Fruit fly (Drosophila melanogaster) whole organism: ENCODE measurements around the gene CG7785.

ENCODE experiments used
- CG8478 ChIP-seq: fragments of >200 bp; optimal IDR thresholded peaks from 2 replicates; lab custom pipeline; 2018; ENCODE audit warnings: inconsistent platforms
- Dll ChIP-seq: fragments of >200 bp; optimal IDR thresholded peaks from 2 replicates; lab custom pipeline; 2017
- EcR ChIP-seq, 2 experiments: fragments of >200 bp; optimal IDR thresholded peaks; 2 replicates each; lab custom pipeline; 2017; ENCODE audit warnings: missing biosample characterization in 2 of 2, missing genetic modification characterization in 2 of 2, missing genetic modification reagents in 2 of 2
- pan ChIP-seq: fragments of >200 bp; optimal IDR thresholded peaks from 2 replicates; lab custom pipeline; 2017
- psq ChIP-seq: fragments of >200 bp; optimal IDR thresholded peaks from 2 replicates; lab custom pipeline; 2017
- usp ChIP-seq: fragments of >200 bp; optimal IDR thresholded peaks from 2 replicates; lab custom pipeline; 2017; ENCODE audit warnings: missing biosample characterization, missing genetic modification characterization, mixed read lengths

Gene CG7785

dm6 chr3R:18049272-18050015 is 28.0 kb downstream of the CG7785 start:
- TF ChIP-seq pan (lab: Kevin White, UChicago) (peak; percentile 48), CG8478 (no peak)

dm6 chr3R:18050016-18050556 is 28.7 kb downstream of the CG7785 start:
- no peak for TF ChIP-seq Dll (lab: Kevin White, UChicago)
- TF ChIP-seq usp (GFP tag; lab: Kevin White, UChicago) = no peak
- no peak for TF ChIP-seq psq
- no peak for TF ChIP-seq EcR (GFP tag; optimal IDR thresholded peaks at IDR 0.05; lab: Kevin White, UChicago)
- no peak for TF ChIP-seq CG8478
- TF ChIP-seq pan (lab: Kevin White, UChicago) = no peak

dm6 chr3R:18050585-18050984 is 29.2 kb downstream of the CG7785 start:
- TF ChIP-seq psq (no peak), Dll (lab: Kevin White, UChicago) (no peak), usp (GFP tag; lab: Kevin White, UChicago) (no peak), EcR (GFP tag; optimal IDR thresholded peaks at IDR 0.05; lab: Kevin White, UChicago) (no peak), pan (lab: Kevin White, UChicago) (no peak), CG8478 (no peak)

- no peak for TF ChIP-seq psq
Measured at dm6 chr3R:18052799-18053586, 31.6 kb downstream of the CG7785 start, which contains the start of gene htl. htl (minus strand) TSS chr3R:18052984.

- no peak for TF ChIP-seq Dll (lab: Kevin White, UChicago)
- no peak for TF ChIP-seq usp (GFP tag; lab: Kevin White, UChicago)
- TF ChIP-seq pan (lab: Kevin White, UChicago) = no peak
- TF ChIP-seq EcR (GFP tag; optimal IDR thresholded peaks at IDR 0.05; lab: Kevin White, UChicago) = no peak
- no peak for TF ChIP-seq psq
- TF ChIP-seq CG8478 = no peak
Measured at dm6 chr3R:18058401-18058800, 37.0 kb downstream of the CG7785 start.

- no peak for TF ChIP-seq Dll (lab: Kevin White, UChicago)
- TF ChIP-seq usp (GFP tag; lab: Kevin White, UChicago) = no peak
- TF ChIP-seq psq = no peak
- TF ChIP-seq CG8478 = no peak
- TF ChIP-seq EcR (GFP tag; optimal IDR thresholded peaks at IDR 0.05; lab: Kevin White, UChicago) = no peak
- TF ChIP-seq pan (lab: Kevin White, UChicago) = no peak
Measured at dm6 chr3R:18060551-18060950, 39.2 kb downstream of the CG7785 start.

dm6 chr3R:18063168-18063792 is 41.9 kb downstream of the CG7785 start:
- TF ChIP-seq Dll (lab: Kevin White, UChicago) = no peak

- TF ChIP-seq usp (GFP tag; lab: Kevin White, UChicago) (no peak), pan (lab: Kevin White, UChicago) (no peak), CG8478 (no peak), EcR (GFP tag; optimal IDR thresholded peaks at IDR 0.05; lab: Kevin White, UChicago) (no peak), psq (no peak), Dll (lab: Kevin White, UChicago) (no peak)
Measured at dm6 chr3R:18064369-18064768, 43.0 kb downstream of the CG7785 start.

- TF ChIP-seq CG8478 = no peak
- TF ChIP-seq EcR (GFP tag; optimal IDR thresholded peaks at IDR 0.05; lab: Kevin White, UChicago) = no peak
- TF ChIP-seq pan (lab: Kevin White, UChicago) = no peak
- no peak for TF ChIP-seq psq
- TF ChIP-seq Dll (lab: Kevin White, UChicago) = no peak
- no peak for TF ChIP-seq usp (GFP tag; lab: Kevin White, UChicago)
Measured at dm6 chr3R:18067930-18068329, 46.5 kb downstream of the CG7785 start.

DNA sequence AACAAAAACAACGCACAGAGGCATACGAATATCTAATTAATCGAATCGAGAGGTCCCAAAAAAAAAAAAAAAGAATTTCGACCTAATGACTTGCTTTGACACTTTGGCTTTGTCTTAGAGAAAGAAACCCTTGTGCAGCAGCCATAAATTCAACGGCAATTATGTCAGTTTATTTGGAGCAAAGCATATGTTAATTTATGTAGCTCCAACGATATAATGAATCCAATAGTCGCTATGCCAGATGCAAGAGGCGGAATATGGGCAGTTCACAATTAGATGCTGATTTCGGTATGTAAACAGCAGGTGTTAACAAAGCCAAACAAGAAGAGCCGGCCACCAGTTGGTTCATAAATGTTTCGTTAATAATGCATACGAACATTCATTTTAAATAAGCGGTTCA is 51.6 kb downstream of the CG7785 start:
- TF ChIP-seq Dll (lab: Kevin White, UChicago) = no peak
